Fruit fly (Drosophila melanogaster): Measurements from ENCODE around the gene crim.

crim gene

dm6 chr3L:11708633-11709116 lies 2.5 kb downstream of the crim start, which contains the start of the genes Ccdc56 and mtTFB1 (continued):
- TF ChIP-seq Lhr (GFP tag; optimal IDR thresholded peaks at IDR 0.05) (peak; percentile 82), slp2 (GFP tag; optimal IDR thresholded peaks at IDR 0.05) (no peak), CoRest (tag; optimal IDR thresholded peaks at IDR 0.05) (peak; percentile 14), CG12391 (tag; optimal IDR thresholded peaks at IDR 0.05) (peak; percentile 29), zfh2 (GFP tag; optimal IDR thresholded peaks at IDR 0.05) (no peak), tgo (GFP tag; IDR thresholded peaks at IDR 0.05) (no peak), CG2116 (GFP tag; optimal IDR thresholded peaks at IDR 0.05) (peak; percentile 32), CG14014 (GFP tag; IDR thresholded peaks at IDR 0.05) (no peak), CG7928 (GFP tag; optimal IDR thresholded peaks at IDR 0.05) (peak; percentile 3), row (GFP tag; IDR thresholded peaks at IDR 0.05) (0 out of 3 replicates have a peak, but pooled peaks have one; percentile 7), MESR4 (GFP tag; optimal IDR thresholded peaks at IDR 0.05) (peak; percentile 64), CG30403 (GFP tag; optimal IDR thresholded peaks at IDR 0.05) (peak; percentile 0), CG12659 (GFP tag; optimal IDR thresholded peaks at IDR 0.05) (peak; percentile 61), stwl (tag; optimal IDR thresholded peaks at IDR 0.05) (peak; percentile 57), CG1603 (tag; optimal IDR thresholded peaks at IDR 0.05) (peak; percentile 26), ewg (GFP tag; optimal IDR thresholded peaks at IDR 0.05) (peak; percentile 76), CG30431 (GFP tag; optimal IDR thresholded peaks at IDR 0.05) (no peak), CG3995 (GFP tag; optimal IDR thresholded peaks at IDR 0.05) (no peak), CG13424 (tag; optimal IDR thresholded peaks at IDR 0.05) (peak; percentile 2), CG4617 (GFP tag; optimal IDR thresholded peaks at IDR 0.05; ENCODE audit: borderline replicate concordance) (peak; percentile 4), bowl (GFP tag; IDR thresholded peaks at IDR 0.05) (no peak), CG2712 (tag; optimal IDR thresholded peaks at IDR 0.05) (peak; percentile 20), CG13624 (GFP tag; optimal IDR thresholded peaks at IDR 0.05) (no peak), CG12744 (GFP tag; optimal IDR thresholded peaks at IDR 0.05) (no peak), p53 (GFP tag; optimal IDR thresholded peaks at IDR 0.05) (no peak), sens (GFP tag) (peak; percentile 77), Pdp1 (GFP tag; optimal IDR thresholded peaks at IDR 0.05) (peak; percentile 11 to 83), Dll (GFP tag; IDR thresholded peaks at IDR 0.05; ENCODE audit: partially characterized antibody) (no peak), Hmr (GFP tag; optimal IDR thresholded peaks at IDR 0.05) (peak; percentile 29), gt (GFP tag; IDR thresholded peaks at IDR 0.05) (no peak), pho (GFP tag; optimal IDR thresholded peaks at IDR 0.05) (peak; percentile 13), Asciz (GFP tag; optimal IDR thresholded peaks at IDR 0.05) (no peak), CG9437 (GFP tag; optimal IDR thresholded peaks at IDR 0.05) (no peak), gfzf (GFP tag; optimal IDR thresholded peaks at IDR 0.05) (peak; percentile 89), Ets97D (GFP tag; optimal IDR thresholded peaks at IDR 0.05) (peak; percentile 56), Dbx (GFP tag; IDR thresholded peaks at IDR 0.05) (no peak), Atf6 (GFP tag; IDR thresholded peaks at IDR 0.05) (no peak), bsh (GFP tag; optimal IDR thresholded peaks at IDR 0.05) (no peak), grau (tag; optimal IDR thresholded peaks at IDR 0.05) (peak; percentile 64), GATAe (GFP tag; conservative IDR thresholded peaks at IDR 0.05) (no peak), CG4707 (GFP tag; optimal IDR thresholded peaks at IDR 0.05) (no peak), Deaf1 (tag; optimal IDR thresholded peaks at IDR 0.05) (peak; percentile 16), CG9797 (GFP tag; optimal IDR thresholded peaks at IDR 0.05) (peak; percentile 94), E2f2 (GFP tag; IDR thresholded peaks at IDR 0.05) (peak; percentile 86), CG12769 (tag; optimal IDR thresholded peaks at IDR 0.05) (no peak), Mes4 (GFP tag; optimal IDR thresholded peaks at IDR 0.05) (no peak), CG5953 (GFP tag; IDR thresholded peaks at IDR 0.05) (no peak), trem (tag; optimal IDR thresholded peaks at IDR 0.05) (peak; percentile 52), nom (GFP tag; optimal IDR thresholded peaks at IDR 0.05) (no peak), ato (GFP tag; IDR thresholded peaks at IDR 0.05; ENCODE audit: partially characterized antibody) (peak; percentile 22; the same call in 1 of the 2 replicates)

Data from whole organism, embryonic.